Worm (Caenorhabditis elegans): ENCODE data around the gene R07E5.4.

The R07E5.4 gene

ce11 chrIII:4413099-4413498 lies 18.5 kb downstream of the R07E5.4 start, which contains the start of gene mpc-1:
Gene mpc-1, plus strand, starts transcription at chrIII:4413457.
- TF ChIP-seq lin-14 (GFP tag; optimal IDR thresholded peaks at IDR 0.05) (peak; percentile 54), lin-35 (GFP tag; optimal IDR thresholded peaks at IDR 0.05) (peak in 1 of 2 experiments; percentile 24), snu-23 (GFP tag; optimal IDR thresholded peaks at IDR 0.05) (peak; percentile 18), elt-2 (tag; optimal IDR thresholded peaks at IDR 0.05) (peak; percentile 86), mef-2 (tag; optimal IDR thresholded peaks at IDR 0.05) (no peak), lsy-2 (tag; optimal IDR thresholded peaks at IDR 0.05) (peak; percentile 1 to 29), nhr-19 (GFP tag; conservative IDR thresholded peaks at IDR 0.05) (0 out of 2 replicates have a peak, but pooled peaks have one; percentile 8), vab-15 (tag; optimal IDR thresholded peaks at IDR 0.05) (no peak), nhr-85 (tag) (peak; percentile 72), nhr-20 (tag; optimal IDR thresholded peaks at IDR 0.05) (peak; percentile 1), elt-3 (tag; optimal IDR thresholded peaks at IDR 0.05) (peak in 4 of 6 experiments; percentile 9 to 96 (median 52)), pag-3 (tag; optimal IDR thresholded peaks at IDR 0.05; ENCODE audit: borderline replicate concordance, insufficient read depth) (no peak), skn-1 (tag; optimal IDR thresholded peaks at IDR 0.05) (peak; percentile 25), pqm-1 (tag; optimal IDR thresholded peaks at IDR 0.05) (peak; percentile 53), nhr-76 (tag; optimal IDR thresholded peaks at IDR 0.05) (no peak), blmp-1 (tag; optimal IDR thresholded peaks at IDR 0.05) (peak; percentile 44), ztf-11 (tag; optimal IDR thresholded peaks at IDR 0.05) (no peak), nhr-71 (tag; optimal IDR thresholded peaks at IDR 0.05) (peak; percentile 53)

DNA sequence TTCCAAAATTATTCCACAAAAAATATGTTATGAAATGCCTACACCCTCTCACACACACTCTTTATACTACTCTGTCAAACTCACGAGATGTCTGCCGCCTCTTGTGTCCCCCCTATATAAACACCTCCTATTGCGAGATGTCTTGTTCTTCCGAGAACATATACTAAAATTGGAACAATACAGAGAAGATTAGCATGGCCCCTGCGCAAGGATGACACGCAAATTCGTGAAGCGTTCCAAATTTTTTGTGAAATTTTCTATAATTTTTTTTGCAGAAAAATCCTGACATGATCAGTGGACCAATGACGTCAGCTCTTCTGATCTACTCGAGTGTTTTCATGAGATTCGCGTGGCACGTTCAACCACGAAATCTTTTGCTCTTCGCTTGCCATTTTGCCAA lies 19.4 kb downstream of the R07E5.4 start:
- TF ChIP-seq unc-86 (tag; optimal IDR thresholded peaks at IDR 0.05) (peak; percentile 16), lin-35 (GFP tag; optimal IDR thresholded peaks at IDR 0.05) (peak; percentile 3 to 46), nhr-85 (tag) (peak; percentile 81), xbp-1 (tag; optimal IDR thresholded peaks at IDR 0.05) (peak; percentile 51), C16A3.4 (tag; optimal IDR thresholded peaks at IDR 0.05) (peak; percentile 47), nhr-71 (tag; optimal IDR thresholded peaks at IDR 0.05) (peak; percentile 73), F16B12.6 (tag; optimal IDR thresholded peaks at IDR 0.05) (peak; percentile 18), isw-1 (GFP tag; IDR thresholded peaks at IDR 0.05) (peak; percentile 41), dsc-1 (tag; optimal IDR thresholded peaks at IDR 0.05) (peak; percentile 65), skn-1 (tag; optimal IDR thresholded peaks at IDR 0.05) (peak; percentile 33), lsy-2 (tag; optimal IDR thresholded peaks at IDR 0.05) (peak; percentile 40 to 51), lir-3 (tag; optimal IDR thresholded peaks at IDR 0.05; ENCODE audit: poor library complexity) (peak; percentile 10), ztf-4 (tag; optimal IDR thresholded peaks at IDR 0.05) (peak; percentile 34), nhr-90 (tag; optimal IDR thresholded peaks at IDR 0.05; ENCODE audit: poor library complexity) (peak; percentile 66), efl-1 (optimal IDR thresholded peaks at IDR 0.05) (peak; percentile 37 to 54), efl-1 (GFP tag; optimal IDR thresholded peaks at IDR 0.05 in 1 of 2) (peak; percentile 37 to 91), tbx-2 (tag; optimal IDR thresholded peaks at IDR 0.05) (peak; percentile 33), rnt-1 (tag; optimal IDR thresholded peaks at IDR 0.05) (peak; percentile 23), aly-2 (tag; optimal IDR thresholded peaks at IDR 0.05) (peak; percentile 5), ceh-88 (GFP tag; IDR thresholded peaks at IDR 0.05) (0 out of 2 replicates have a peak, but pooled peaks have one; percentile 37), zip-4 (GFP tag; optimal IDR thresholded peaks at IDR 0.05) (peak; percentile 53), lin-14 (GFP tag; optimal IDR thresholded peaks at IDR 0.05) (peak; percentile 67), grh-1 (GFP tag; IDR thresholded peaks at IDR 0.05) (peak; percentile 47; the same call in 1 of the 2 replicates), nhr-47 (tag; optimal IDR thresholded peaks at IDR 0.05) (peak; percentile 82), fkh-8 (tag; optimal IDR thresholded peaks at IDR 0.05) (peak; percentile 55), snpc-4 (tag; optimal IDR thresholded peaks at IDR 0.05) (peak; percentile 98), dpl-1 (GFP tag; optimal IDR thresholded peaks at IDR 0.05) (peak; percentile 9 to 41 (median 39)), lin-13 (GFP tag; optimal IDR thresholded peaks at IDR 0.05) (peak; percentile 9), nhr-20 (tag; optimal IDR thresholded peaks at IDR 0.05) (peak; percentile 52), fos-1 (tag; optimal IDR thresholded peaks at IDR 0.05) (peak; percentile 11), irx-1 (tag; optimal IDR thresholded peaks at IDR 0.05) (peak; percentile 33), elt-2 (tag; optimal IDR thresholded peaks at IDR 0.05) (peak; percentile 17), nhr-19 (GFP tag; conservative IDR thresholded peaks at IDR 0.05) (peak; percentile 86), ceh-90 (tag; optimal IDR thresholded peaks at IDR 0.05) (peak; percentile 4), elt-3 (tag; optimal IDR thresholded peaks at IDR 0.05) (peak in 1 of 6 experiments; percentile 16), sox-4 (tag; optimal IDR thresholded peaks at IDR 0.05) (peak; percentile 13), snu-23 (GFP tag; optimal IDR thresholded peaks at IDR 0.05) (peak; percentile 55), mep-1 (tag; optimal IDR thresholded peaks at IDR 0.05) (peak; percentile 50), swsn-7 (tag; optimal IDR thresholded peaks at IDR 0.05) (peak; percentile 65)

Data from whole organism, L1 larva.